Fruit fly (Drosophila melanogaster): ENCODE data around the gene CG6041.

- peak; percentile 66 for TF ChIP-seq GATAd (GFP tag; optimal IDR thresholded peaks at IDR 0.05)
- TF ChIP-seq brk (GFP tag; optimal IDR thresholded peaks at IDR 0.05) = peak; percentile 75
- peak; percentile 94 for TF ChIP-seq h (GFP tag; optimal IDR thresholded peaks at IDR 0.05)
- peak; percentile 90 for TF ChIP-seq OdsH (GFP tag; optimal IDR thresholded peaks at IDR 0.05)
- TF ChIP-seq CG32264 (GFP tag; optimal IDR thresholded peaks at IDR 0.05) = peak; percentile 68
- TF ChIP-seq Mio (GFP tag; optimal IDR thresholded peaks at IDR 0.05) = peak; percentile 68
- peak; percentile 92 for TF ChIP-seq ey (GFP tag; optimal IDR thresholded peaks at IDR 0.05)
- TF ChIP-seq br (GFP tag; optimal IDR thresholded peaks at IDR 0.05) = peak; percentile 89
- TF ChIP-seq psq (GFP tag; optimal IDR thresholded peaks at IDR 0.05) = peak; percentile 83
- TF ChIP-seq Hnf4 (GFP tag; optimal IDR thresholded peaks at IDR 0.05) = peak; percentile 96
- no peak for TF ChIP-seq usp (GFP tag; optimal IDR thresholded peaks at IDR 0.05)
Observed at dm6 chrX:5980883-5981282, 32.9 kb downstream of the CG6041 start.

All from whole organism, wandering third instar larva.